Worm (Caenorhabditis elegans): ENCODE data around the gene T28D6.5.

The T28D6.5 gene

DNA sequence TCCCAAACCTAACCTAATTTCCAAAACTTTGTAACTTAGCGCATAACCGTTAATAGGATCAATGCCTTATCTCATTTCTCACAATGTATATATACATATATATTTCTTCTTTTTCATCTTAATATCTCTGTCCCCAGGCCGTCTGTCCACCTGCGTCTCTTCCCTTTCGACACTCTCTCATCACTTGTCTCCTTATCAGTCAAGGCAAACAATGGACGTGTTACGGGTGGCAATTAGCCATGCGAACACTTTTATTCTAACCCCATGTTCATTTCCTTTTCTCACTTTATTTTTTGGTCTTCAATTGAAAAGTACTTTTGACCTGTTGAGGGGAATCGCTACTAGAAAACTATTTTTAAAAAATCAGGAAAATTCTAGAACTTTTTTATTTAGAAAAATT is 23.9 kb downstream of the T28D6.5 start:
- no peak for TF ChIP-seq snpc-4 (tag; optimal IDR thresholded peaks at IDR 0.05)
- TF ChIP-seq M03D4.4 (tag; optimal IDR thresholded peaks at IDR 0.05): no peak
- TF ChIP-seq nhr-2 (tag; optimal IDR thresholded peaks at IDR 0.05): no peak
- TF ChIP-seq nhr-237 (tag; optimal IDR thresholded peaks at IDR 0.05): no peak
- no peak for TF ChIP-seq ceh-83 (GFP tag; optimal IDR thresholded peaks at IDR 0.05)
- TF ChIP-seq flh-1 (GFP tag; optimal IDR thresholded peaks at IDR 0.05): no peak
- no peak for TF ChIP-seq ceh-39 (tag; optimal IDR thresholded peaks at IDR 0.05)

DNA sequence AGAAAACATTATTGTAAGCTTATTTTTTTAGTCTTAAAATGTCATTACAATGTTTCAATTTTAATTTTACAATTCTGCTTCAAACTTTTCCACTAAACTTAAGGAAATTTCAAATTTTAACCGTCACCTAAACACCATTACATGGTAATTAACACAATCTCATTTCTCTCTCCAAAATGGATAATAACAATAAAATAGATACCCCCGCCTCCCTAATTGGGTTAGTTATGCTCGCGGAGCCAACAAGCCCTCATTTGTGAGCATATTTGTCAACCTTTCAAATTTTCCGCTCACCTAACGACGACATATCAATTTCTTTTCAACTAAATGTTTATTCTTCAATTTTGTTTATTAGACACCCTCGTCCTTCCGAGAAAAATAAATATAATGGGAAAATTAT is 24.8 kb downstream of the T28D6.5 start:
- no peak for TF ChIP-seq nhr-237 (tag; optimal IDR thresholded peaks at IDR 0.05)
- TF ChIP-seq ces-1 (GFP tag; optimal IDR thresholded peaks at IDR 0.05): peak; percentile 99
- TF ChIP-seq pha-4 (tag; optimal IDR thresholded peaks at IDR 0.05): no peak
- TF ChIP-seq ztf-11 (tag; optimal IDR thresholded peaks at IDR 0.05): no peak

DNA sequence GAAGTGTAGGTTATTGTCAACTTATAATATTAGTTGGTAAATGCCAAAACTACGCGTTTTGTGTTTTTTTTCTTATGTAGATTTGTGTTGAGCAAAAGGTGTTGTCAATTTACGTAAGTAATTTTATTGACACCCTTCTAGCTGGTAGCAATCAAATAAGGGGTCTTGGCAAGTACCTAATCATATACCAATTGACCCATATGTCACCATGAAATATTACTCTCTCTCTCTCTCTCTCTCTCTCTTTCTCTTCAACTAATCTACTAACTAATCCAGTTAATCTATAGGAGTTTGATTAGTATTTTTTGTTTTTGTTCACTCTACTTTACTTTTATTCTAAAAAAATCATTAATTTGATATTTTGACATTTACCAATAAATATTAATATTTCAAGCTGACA is 25.9 kb downstream of the T28D6.5 start:
- peak; percentile 85 for TF ChIP-seq ces-1 (GFP tag; optimal IDR thresholded peaks at IDR 0.05)
- no peak for TF ChIP-seq lsy-2 (tag; optimal IDR thresholded peaks at IDR 0.05)

DNA sequence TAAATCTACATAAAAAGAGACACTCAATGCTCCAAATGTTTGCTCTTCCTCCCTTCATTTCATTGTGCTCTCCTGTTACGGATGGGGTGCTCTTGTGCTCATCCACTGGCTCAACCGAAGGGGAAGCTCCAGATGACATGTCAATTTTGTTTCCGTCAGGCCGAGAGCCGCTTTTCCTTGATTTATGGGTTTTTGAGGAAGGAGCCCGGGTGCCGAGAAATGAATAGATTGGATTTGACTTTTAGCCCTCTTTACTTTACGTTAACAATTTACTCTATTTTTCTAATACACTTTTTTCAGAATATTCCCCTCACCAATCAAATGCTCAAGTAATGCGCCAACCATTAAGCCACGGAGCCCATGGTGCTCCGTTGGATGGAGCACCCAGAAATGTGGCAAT is 26.7 kb downstream of the T28D6.5 start, which contains the start of gene T28D6.4:
Gene T28D6.4, plus strand, starts transcription at position 301 of the 400 bp plus-strand sequence.
- TF ChIP-seq zip-8 (tag; optimal IDR thresholded peaks at IDR 0.05) (no peak), nhr-12 (tag; optimal IDR thresholded peaks at IDR 0.05) (no peak), lin-13 (tag; optimal IDR thresholded peaks at IDR 0.05) (no peak), lin-32 (GFP tag; optimal IDR thresholded peaks at IDR 0.05) (no peak), nhr-237 (tag; optimal IDR thresholded peaks at IDR 0.05) (no peak), lsy-2 (tag; optimal IDR thresholded peaks at IDR 0.05) (no peak), mls-2 (tag; optimal IDR thresholded peaks at IDR 0.05) (no peak), snpc-4 (tag; optimal IDR thresholded peaks at IDR 0.05) (no peak), unc-39 (tag; optimal IDR thresholded peaks at IDR 0.05) (no peak), hlh-1 (tag; optimal IDR thresholded peaks at IDR 0.05) (no peak), tbx-8 (GFP tag; optimal IDR thresholded peaks at IDR 0.05) (no peak), M03D4.4 (tag; optimal IDR thresholded peaks at IDR 0.05) (no peak), ztf-11 (tag; optimal IDR thresholded peaks at IDR 0.05) (no peak), sptf-1 (tag; optimal IDR thresholded peaks at IDR 0.05) (no peak), nhr-76 (tag; optimal IDR thresholded peaks at IDR 0.05) (no peak), cnd-1 (tag; optimal IDR thresholded peaks at IDR 0.05) (no peak), blmp-1 (tag; optimal IDR thresholded peaks at IDR 0.05) (no peak), ceh-39 (tag; optimal IDR thresholded peaks at IDR 0.05) (no peak)

DNA sequence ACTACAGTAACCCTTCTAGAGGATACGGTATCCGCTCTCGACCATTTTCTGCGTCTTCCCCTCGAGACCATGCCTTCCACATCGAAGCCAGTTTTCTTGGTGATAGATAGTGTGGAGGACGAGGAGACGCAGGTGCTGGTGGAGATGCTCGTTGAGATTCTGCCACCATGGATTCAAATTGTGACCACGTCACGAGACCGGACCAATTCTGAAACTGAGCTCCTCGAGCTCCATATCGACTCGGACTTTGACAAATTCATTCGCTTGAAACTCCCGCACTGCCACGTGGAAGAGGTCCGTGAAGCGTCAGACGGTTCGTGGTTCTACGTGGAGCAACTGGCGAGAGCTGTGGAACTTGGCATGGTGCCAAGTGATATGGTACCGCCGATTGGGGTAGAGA is 27.9 kb downstream of the T28D6.5 start:
- TF ChIP-seq drap-1 (GFP tag; optimal IDR thresholded peaks at IDR 0.05): no peak
- TF ChIP-seq ces-1 (GFP tag; optimal IDR thresholded peaks at IDR 0.05): no peak
- no peak for TF ChIP-seq ceh-43 (GFP tag; optimal IDR thresholded peaks at IDR 0.05)
- TF ChIP-seq ham-2 (GFP tag; optimal IDR thresholded peaks at IDR 0.05): no peak
- no peak for TF ChIP-seq blmp-1 (tag; optimal IDR thresholded peaks at IDR 0.05)
- no peak for TF ChIP-seq snpc-4 (tag; optimal IDR thresholded peaks at IDR 0.05)
- TF ChIP-seq elt-1 (tag; optimal IDR thresholded peaks at IDR 0.05; ENCODE audit: borderline replicate concordance, insufficient read depth): no peak
- no peak for TF ChIP-seq cnd-1 (tag; optimal IDR thresholded peaks at IDR 0.05)
- TF ChIP-seq mab-5 (tag; optimal IDR thresholded peaks at IDR 0.05): no peak
- no peak for TF ChIP-seq unc-62 (GFP tag; optimal IDR thresholded peaks at IDR 0.05)
- no peak for TF ChIP-seq nhr-12 (tag; optimal IDR thresholded peaks at IDR 0.05)
- TF ChIP-seq nhr-76 (tag; optimal IDR thresholded peaks at IDR 0.05): no peak
- no peak for TF ChIP-seq M03D4.4 (tag; optimal IDR thresholded peaks at IDR 0.05)
- TF ChIP-seq elt-3 (tag; optimal IDR thresholded peaks at IDR 0.05): no peak

DNA sequence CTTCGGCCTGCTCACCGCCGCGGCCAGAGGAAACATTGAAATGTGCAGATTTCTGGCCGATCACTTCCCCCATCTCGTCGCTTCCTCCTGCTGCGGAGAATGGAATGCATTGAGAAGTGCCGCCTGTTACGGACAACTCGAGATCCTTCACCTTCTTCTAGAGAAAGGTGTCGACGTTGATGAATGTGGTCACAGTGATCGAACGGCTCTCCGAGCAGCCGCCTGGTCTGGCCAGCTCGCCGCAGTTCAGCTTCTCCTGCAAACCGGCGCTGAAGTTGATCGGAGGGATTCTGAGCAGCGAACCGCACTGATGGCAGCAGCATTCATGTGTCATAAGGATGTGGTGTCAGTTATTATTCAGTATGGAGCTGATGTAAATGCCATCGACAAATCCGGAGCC is 29.4 kb downstream of the T28D6.5 start:
- TF ChIP-seq unc-39 (tag; optimal IDR thresholded peaks at IDR 0.05) (no peak), nhr-237 (tag; optimal IDR thresholded peaks at IDR 0.05) (no peak), ceh-39 (tag; optimal IDR thresholded peaks at IDR 0.05) (no peak), sptf-1 (tag; optimal IDR thresholded peaks at IDR 0.05) (no peak), unc-62 (GFP tag; optimal IDR thresholded peaks at IDR 0.05) (no peak), pha-4 (tag; optimal IDR thresholded peaks at IDR 0.05) (no peak), snpc-4 (tag; optimal IDR thresholded peaks at IDR 0.05) (no peak), flh-1 (GFP tag; optimal IDR thresholded peaks at IDR 0.05) (no peak), drap-1 (GFP tag; optimal IDR thresholded peaks at IDR 0.05) (no peak)
